Worm (Caenorhabditis elegans) whole organism, L1 larva: Measurements from ENCODE around the gene nspc-5.
"Not testable (repeated sequence)": the region's sequence is repeated elsewhere in the genome, so short reads cannot be mapped to it uniquely, and the experiment has no call there.

Source experiments
- Y116A8C.19 ChIP-seq: sonication (generic microtip); optimal IDR thresholded peaks from 2 replicates; lab custom pipeline; 2016; ENCODE audit warnings: missing compliant biosample characterization, missing genetic modification characterization, borderline replicate concordance
- aha-1 ChIP-seq: fragments of 150-350 bp; optimal IDR thresholded peaks from 2 replicates; lab custom pipeline; 2014; ENCODE audit warnings: missing biosample characterization, missing genetic modification characterization
- alr-1 ChIP-seq: fragments of 200-800 bp; sonication (Bioruptor generic); optimal IDR thresholded peaks from 2 replicates; lab custom pipeline; 2018; ENCODE audit warnings: borderline replicate concordance, mild to moderate bottlenecking, missing genetic modification characterization, missing compliant biosample characterization
- blmp-1 ChIP-seq: fragments of 150-350 bp; optimal IDR thresholded peaks from 2 replicates; lab custom pipeline; 2014; ENCODE audit warnings: missing biosample characterization, missing genetic modification characterization
- ceh-82 ChIP-seq, 3 experiments: fragments of 150-350 bp in 1 of 3; sonication (generic microtip) in 2 of 3; optimal IDR thresholded peaks; 2 replicates each; lab custom pipeline; 2014 to 2017; ENCODE audit warnings: missing biosample characterization in 3 of 3, missing genetic modification characterization in 3 of 3
- ceh-90 ChIP-seq: sonication (generic microtip); optimal IDR thresholded peaks from 2 replicates; lab custom pipeline; 2016; ENCODE audit warnings: missing genetic modification characterization, missing compliant biosample characterization
- efl-1 ChIP-seq, 4 experiments: fragments of 150-350 bp; optimal IDR thresholded peaks in 3 of 4; peaks in 1 of 4; 1 replicate in 1 of 4; 2 replicates in 3 of 4; lab custom pipeline; 2014; ENCODE audit warnings: missing biosample characterization in 2 of 4, missing genetic modification characterization in 2 of 4, missing genetic modification reagents in 2 of 4
- efl-3 ChIP-seq: fragments of 200-800 bp; sonication (Bioruptor generic); optimal IDR thresholded peaks from 2 replicates; lab custom pipeline; 2018; ENCODE audit warnings: mild to moderate bottlenecking, missing genetic modification characterization, missing compliant biosample characterization
- egl-27 ChIP-seq, 2 experiments: fragments of 150-350 bp in 1 of 2; sonication (generic microtip); optimal IDR thresholded peaks; 3 replicates each; lab custom pipeline; 2017 to 2018; ENCODE audit warnings: missing biosample characterization in 2 of 2, missing genetic modification characterization in 2 of 2, missing genetic modification reagents in 2 of 2
- elt-2 ChIP-seq: sonication (generic microtip); optimal IDR thresholded peaks from 2 replicates; lab custom pipeline; 2016; ENCODE audit warnings: missing genetic modification characterization, mild to moderate bottlenecking, inconsistent platforms, missing compliant biosample characterization, missing genetic modification reagents
- fkh-10 ChIP-seq: sonication (generic microtip); optimal IDR thresholded peaks from 2 replicates; lab custom pipeline; 2017; ENCODE audit warnings: missing biosample characterization, missing genetic modification reagents, missing genetic modification characterization
- fkh-8 ChIP-seq: sonication (generic microtip); optimal IDR thresholded peaks from 2 replicates; lab custom pipeline; 2016; ENCODE audit warnings: mild to moderate bottlenecking, missing genetic modification characterization, missing compliant biosample characterization
- grh-1 ChIP-seq: fragments of 200-800 bp; sonication (Bioruptor generic); IDR thresholded peaks from 2 replicates; pipeline ENCODE4 v1.3.6; 2022; ENCODE audit warnings: missing genetic modification reagents, missing genetic modification characterization, missing compliant biosample characterization
- hlh-4 ChIP-seq: sonication (generic microtip); optimal IDR thresholded peaks from 2 replicates; lab custom pipeline; 2016; ENCODE audit warnings: mild to moderate bottlenecking, missing genetic modification characterization, missing compliant biosample characterization
- lin-14 ChIP-seq: fragments of 200-800 bp; sonication (Bioruptor generic); optimal IDR thresholded peaks from 2 replicates; lab custom pipeline; 2018; ENCODE audit warnings: mild to moderate bottlenecking, missing genetic modification characterization, moderate library complexity, missing compliant biosample characterization
- lin-15B ChIP-seq: fragments of 150-350 bp; sonication (generic microtip); optimal IDR thresholded peaks from 3 replicates; lab custom pipeline; 2014; ENCODE audit warnings: missing biosample characterization, missing genetic modification characterization
- lin-35 ChIP-seq, 2 experiments: fragments of 150-350 bp; optimal IDR thresholded peaks; 2 replicates each; lab custom pipeline; 2014; ENCODE audit warnings: missing biosample characterization in 2 of 2, missing genetic modification characterization in 2 of 2, missing genetic modification reagents in 2 of 2
- mab-9 ChIP-seq: fragments of 200-800 bp; sonication (Bioruptor generic); IDR thresholded peaks from 2 replicates; pipeline ENCODE4 v1.3.6; 2022; ENCODE audit warnings: missing genetic modification reagents, missing genetic modification characterization, missing compliant biosample characterization
- mdl-1 ChIP-seq, 2 experiments: fragments of 150-350 bp; optimal IDR thresholded peaks; 2 replicates each; lab custom pipeline; 2014 to 2017; ENCODE audit warnings: missing biosample characterization in 2 of 2, missing genetic modification characterization in 2 of 2, inconsistent platforms in 1 of 2
- mef-2 ChIP-seq: fragments of 150-350 bp; optimal IDR thresholded peaks from 2 replicates; lab custom pipeline; 2014; ENCODE audit warnings: missing biosample characterization, missing genetic modification characterization
- nhr-19 ChIP-seq: fragments of 200-800 bp; sonication (Bioruptor generic); conservative IDR thresholded peaks from 2 replicates; pipeline ENCODE4 v1.3.6; 2022; ENCODE audit warnings: missing genetic modification characterization, missing compliant biosample characterization
- nhr-28 ChIP-seq: fragments of 150-350 bp; optimal IDR thresholded peaks from 2 replicates; lab custom pipeline; 2014; ENCODE audit warnings: missing biosample characterization, missing genetic modification characterization
- nhr-47 ChIP-seq: sonication (generic microtip); optimal IDR thresholded peaks from 2 replicates; lab custom pipeline; 2016; ENCODE audit warnings: mild to moderate bottlenecking, missing genetic modification characterization, moderate library complexity, missing compliant biosample characterization
- nhr-71 ChIP-seq: sonication (generic microtip); optimal IDR thresholded peaks from 2 replicates; lab custom pipeline; 2016; ENCODE audit warnings: mild to moderate bottlenecking, missing genetic modification characterization, moderate library complexity, missing compliant biosample characterization
- nhr-77 ChIP-seq: fragments of 150-350 bp; optimal IDR thresholded peaks from 2 replicates; lab custom pipeline; 2014; ENCODE audit warnings: missing biosample characterization, missing genetic modification characterization
- nhr-85 ChIP-seq: sonication (generic microtip); peaks from one replicate; lab custom pipeline; 2016; ENCODE audit warnings: missing genetic modification characterization, inconsistent platforms, missing compliant biosample characterization
- nhr-90 ChIP-seq: sonication (generic microtip); optimal IDR thresholded peaks from 2 replicates; lab custom pipeline; 2016; ENCODE audit warnings: mild to moderate bottlenecking, missing genetic modification characterization, missing compliant biosample characterization; ENCODE audit not compliant: poor library complexity
- pqm-1 ChIP-seq: sonication (generic microtip); optimal IDR thresholded peaks from 3 replicates; lab custom pipeline; 2017; ENCODE audit warnings: missing biosample characterization, missing genetic modification characterization
- skn-1 ChIP-seq: fragments of 150-350 bp; optimal IDR thresholded peaks from 2 replicates; lab custom pipeline; 2014; ENCODE audit warnings: missing biosample characterization, missing genetic modification characterization
- snu-23 ChIP-seq: sonication (generic microtip); optimal IDR thresholded peaks from 2 replicates; lab custom pipeline; 2016; ENCODE audit warnings: missing genetic modification characterization, missing compliant biosample characterization
- tbx-2 ChIP-seq: sonication (generic microtip); optimal IDR thresholded peaks from 2 replicates; lab custom pipeline; 2016; ENCODE audit warnings: missing genetic modification characterization, missing compliant biosample characterization
- unc-130 ChIP-seq: fragments of 150-350 bp; optimal IDR thresholded peaks from 2 replicates; lab custom pipeline; 2017; ENCODE audit warnings: missing biosample characterization, missing genetic modification characterization, inconsistent platforms
- zag-1 ChIP-seq: fragments of 150-350 bp; optimal IDR thresholded peaks from 2 replicates; lab custom pipeline; 2014; ENCODE audit warnings: missing biosample characterization, missing genetic modification characterization

nspc-5 gene

ce11 chrX:8538262-8538776 is at the start of gene nspc-5, which contains the start of gene nspc-4:
nspc-5 (plus strand) TSS chrX:8538726.
nspc-4 (minus strand) TSS chrX:8538362.
- TF ChIP-seq nhr-47, zag-1, aha-1 (tag; lab: Kevin White, UChicago): not testable (repeated sequence)

- TF ChIP-seq nhr-85 (tag; lab: Kevin White, UChicago) (peak; percentile 51), egl-27 (tag; optimal IDR thresholded peaks at IDR 0.05; lab: Kevin White, UChicago) (no peak), efl-1 (optimal IDR thresholded peaks at IDR 0.05; lab: Kevin White, UChicago) (no peak), efl-1 (GFP tag; optimal IDR thresholded peaks at IDR 0.05 in 1 of 2; lab: Kevin White, UChicago) (peak in 1 of 2 experiments; percentile 40)
Observed at ce11 chrX:8489415-8489814, 49.1 kb upstream of the nspc-5 start.

ce11 chrX:8489886-8490285 is 48.6 kb upstream of the nspc-5 start:
- TF ChIP-seq fkh-10 (peak; percentile 45), unc-130 (tag; lab: Kevin White, UChicago) (no peak), lin-14 (peak; percentile 51), nhr-19 (GFP tag; lab: Robert Waterston, UW) (no peak)

DNA sequence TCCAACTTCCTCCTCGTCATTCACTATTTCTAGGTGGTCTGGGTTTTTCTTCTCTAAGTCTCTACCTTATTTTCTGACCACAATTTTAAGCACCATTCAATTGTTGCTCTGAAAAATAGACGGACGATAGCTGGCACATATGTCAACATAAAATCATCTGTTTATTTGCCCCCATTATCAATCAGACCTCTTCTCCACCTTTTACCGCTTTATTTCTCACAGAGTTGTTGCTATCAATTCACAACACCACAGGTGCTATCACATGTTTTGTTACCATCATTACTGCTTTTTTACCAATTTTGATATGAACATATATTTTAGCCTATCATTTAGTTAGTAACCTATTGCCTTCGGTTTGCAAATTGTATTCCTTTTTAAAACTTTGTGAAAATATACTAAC is 45.8 kb upstream of the nspc-5 start:
- no peak for TF ChIP-seq nhr-77 (tag; lab: Kevin White, UChicago)
- peak; percentile 5 for TF ChIP-seq pqm-1
- TF ChIP-seq nhr-71 (tag; lab: Kevin White, UChicago) = peak; percentile 6
- TF ChIP-seq mdl-1 (tag; optimal IDR thresholded peaks at IDR 0.05; lab: Kevin White, UChicago) = no peak
- TF ChIP-seq aha-1 (tag; lab: Kevin White, UChicago) = no peak
- no peak for TF ChIP-seq skn-1 (tag; lab: Kevin White, UChicago)
- TF ChIP-seq elt-2 = peak; percentile 82

DNA sequence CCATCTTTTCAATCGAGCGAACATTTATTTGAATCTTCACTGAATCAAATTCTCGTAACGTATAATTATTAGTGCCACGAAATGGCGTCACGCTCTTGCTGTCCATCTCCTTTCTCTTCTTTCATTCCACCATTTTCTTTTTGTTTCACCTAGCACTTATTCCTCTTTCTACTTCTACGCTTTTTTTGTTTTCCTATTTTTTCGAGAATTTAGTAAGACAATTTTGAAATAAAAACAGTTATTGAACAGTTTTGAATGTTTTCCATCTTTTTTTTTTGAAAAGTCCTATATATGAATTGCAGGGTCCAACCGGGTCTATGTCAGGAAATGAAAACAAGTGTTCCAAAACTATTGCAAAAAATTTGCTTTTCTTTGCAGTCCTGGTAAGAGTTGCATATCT is 43.5 kb upstream of the nspc-5 start, which contains the start of gene T01B10.5:
Gene T01B10.5, plus strand, starts transcription at position 301 of the 400 bp plus-strand sequence.
- TF ChIP-seq ceh-82 (tag; optimal IDR thresholded peaks at IDR 0.05; lab: Kevin White, UChicago) (no peak), nhr-71 (tag; lab: Kevin White, UChicago) (no peak), lin-35 (GFP tag; optimal IDR thresholded peaks at IDR 0.05; lab: Kevin White, UChicago) (no peak), aha-1 (tag; lab: Kevin White, UChicago) (no peak), grh-1 (GFP tag; lab: Robert Waterston, UW) (no peak), efl-3 (GFP tag; lab: Kevin White, UChicago) (no peak), mab-9 (GFP tag; lab: Robert Waterston, UW) (no peak)

- TF ChIP-seq fkh-8 (tag; lab: Kevin White, UChicago) (no peak), efl-1 (optimal IDR thresholded peaks at IDR 0.05; lab: Kevin White, UChicago) (no peak), efl-1 (GFP tag; optimal IDR thresholded peaks at IDR 0.05 in 1 of 2; lab: Kevin White, UChicago) (peak in 1 of 2 experiments; percentile 46)
Observed at ce11 chrX:8499721-8500120, 38.8 kb upstream of the nspc-5 start, which contains the start of gene grd-14. grd-14 (plus strand) TSS chrX:8500021.

- TF ChIP-seq tbx-2 (tag; lab: Kevin White, UChicago) (no peak), hlh-4 (tag; lab: Kevin White, UChicago) (no peak), snu-23 (GFP tag; lab: Kevin White, UChicago) (no peak), ceh-90 (tag; lab: Kevin White, UChicago) (no peak), Y116A8C.19 (tag; lab: Kevin White, UChicago) (no peak), nhr-77 (tag; lab: Kevin White, UChicago) (no peak), alr-1 (no peak), nhr-90 (no peak), grh-1 (GFP tag; lab: Robert Waterston, UW) (no peak), lin-15B (tag; lab: Kevin White, UChicago) (no peak), efl-1 (optimal IDR thresholded peaks at IDR 0.05; lab: Kevin White, UChicago) (no peak), efl-1 (GFP tag; optimal IDR thresholded peaks at IDR 0.05 in 1 of 2; lab: Kevin White, UChicago) (no peak), mab-9 (GFP tag; lab: Robert Waterston, UW) (no peak), nhr-28 (no peak), blmp-1 (tag; lab: Kevin White, UChicago) (no peak), ceh-82 (tag; optimal IDR thresholded peaks at IDR 0.05; lab: Kevin White, UChicago) (no peak), mef-2 (tag; lab: Kevin White, UChicago) (no peak)
- TF ChIP-seq, all 84 proteins: peak for 0
Observed at ce11 chrX:8500922-8501321, 37.6 kb upstream of the nspc-5 start, which contains the start of gene grd-4. grd-4 (plus strand) TSS chrX:8501222.
